Fruit fly (Drosophila melanogaster) whole organism: ENCODE data around the gene rost.

Source experiments
- EcR ChIP-seq, 2 experiments: fragments of >200 bp; optimal IDR thresholded peaks; 2 replicates each; lab custom pipeline; 2017; ENCODE audit warnings: missing biosample characterization in 2 of 2, missing genetic modification characterization in 2 of 2, missing genetic modification reagents in 2 of 2
- pan ChIP-seq: fragments of >200 bp; optimal IDR thresholded peaks from 2 replicates; lab custom pipeline; 2017
- usp ChIP-seq: fragments of >200 bp; optimal IDR thresholded peaks from 2 replicates; lab custom pipeline; 2017; ENCODE audit warnings: missing biosample characterization, missing genetic modification characterization, mixed read lengths

dm6 chr2L:8972905-8973304 lies 16.4 kb downstream of the rost start:
- no peak for TF ChIP-seq EcR (GFP tag; optimal IDR thresholded peaks at IDR 0.05; lab: Kevin White, UChicago)
- TF ChIP-seq usp, result no peak
- no peak for TF ChIP-seq pan (lab: Kevin White, UChicago)
